Fruit fly (Drosophila melanogaster) whole organism, pupa: ENCODE results near the gene Ppt1.

Source experiments
- CG15710 ChIP-seq: fragments of 200-800 bp; sonication (Bioruptor generic); optimal IDR thresholded peaks from 2 replicates; lab custom pipeline; 2018; ENCODE audit warnings: missing biosample characterization, mild to moderate bottlenecking, missing genetic modification characterization, moderate library complexity
- Ets98B ChIP-seq: fragments of 200-800 bp; sonication (Bioruptor generic); IDR thresholded peaks from 2 replicates; pipeline ENCODE4 v1.3.6; 2022; ENCODE audit warnings: missing biosample characterization, missing genetic modification characterization

dm6 chrX:8681822-8682632 lies 8.0 kb downstream of the Ppt1 start:
- TF ChIP-seq CG15710 (tag; lab: Kevin White, UChicago) (no peak), Ets98B (GFP tag; lab: Robert Waterston, UW) (peak; percentile 27; the same call in 1 of the 2 replicates)
